Fruit fly (Drosophila melanogaster) whole organism, prepupa: ENCODE measurements around the gene Tep2.

Experiments
- CG10631 ChIP-seq: fragments of 200-800 bp; sonication (Bioruptor generic); optimal IDR thresholded peaks from 2 replicates; lab custom pipeline; 2016; ENCODE audit warnings: missing biosample characterization, missing genetic modification characterization
- CG10669 ChIP-seq: fragments of 200-800 bp; sonication (Bioruptor generic); optimal IDR thresholded peaks from 3 replicates; lab custom pipeline; 2018; ENCODE audit warnings: missing biosample characterization, mild to moderate bottlenecking, missing genetic modification characterization, moderate library complexity
- CG11294 ChIP-seq: fragments of 200-800 bp; sonication (Bioruptor generic); IDR thresholded peaks from 2 replicates; pipeline ENCODE4 v1.3.6; 2022; ENCODE audit warnings: missing biosample characterization, missing genetic modification characterization
- CG11902 ChIP-seq: fragments of 200-800 bp; sonication (Bioruptor generic); optimal IDR thresholded peaks from 3 replicates; lab custom pipeline; 2016; ENCODE audit warnings: missing biosample characterization, missing genetic modification characterization
- CG15336 ChIP-seq: fragments of 200-800 bp; sonication (Bioruptor generic); IDR thresholded peaks from 2 replicates; pipeline ENCODE4 v1.3.6; 2022; ENCODE audit warnings: missing biosample characterization, missing genetic modification characterization
- CG1621 ChIP-seq: fragments of 200-800 bp; sonication (Bioruptor generic); optimal IDR thresholded peaks from 3 replicates; lab custom pipeline; 2018; ENCODE audit warnings: missing biosample characterization, mild to moderate bottlenecking, missing genetic modification characterization
- CG16779 ChIP-seq: fragments of 200-800 bp; sonication (Bioruptor generic); optimal IDR thresholded peaks from 3 replicates; lab custom pipeline; 2017; ENCODE audit warnings: missing biosample characterization, mild to moderate bottlenecking, missing genetic modification characterization
- CG31627 ChIP-seq: fragments of 200-800 bp; sonication (Bioruptor generic); optimal IDR thresholded peaks from 3 replicates; lab custom pipeline; 2016; ENCODE audit warnings: missing biosample characterization, missing genetic modification characterization
- CG34406 ChIP-seq: fragments of 200-800 bp; sonication (Bioruptor generic); optimal IDR thresholded peaks from 3 replicates; lab custom pipeline; 2016; ENCODE audit warnings: missing biosample characterization, missing genetic modification characterization
- CG3919 ChIP-seq: fragments of 200-800 bp; sonication (Bioruptor generic); optimal IDR thresholded peaks from 3 replicates; lab custom pipeline; 2016; ENCODE audit warnings: missing biosample characterization, missing genetic modification characterization
- CG6276 ChIP-seq: fragments of 200-800 bp; sonication (Bioruptor generic); optimal IDR thresholded peaks from 2 replicates; lab custom pipeline; 2017; ENCODE audit warnings: missing biosample characterization, mild to moderate bottlenecking, missing genetic modification characterization
- CG6808 ChIP-seq: fragments of 200-800 bp; sonication (Bioruptor generic); optimal IDR thresholded peaks from 3 replicates; lab custom pipeline; 2017; ENCODE audit warnings: missing biosample characterization, missing genetic modification characterization, mild to moderate bottlenecking, moderate library complexity, missing genetic modification reagents
- CG7368 ChIP-seq: fragments of 200-800 bp; sonication (Bioruptor generic); optimal IDR thresholded peaks from 3 replicates; lab custom pipeline; 2016; ENCODE audit warnings: missing biosample characterization, missing genetic modification characterization
- CG8119 ChIP-seq: fragments of 200-800 bp; sonication (Bioruptor generic); IDR thresholded peaks from 3 replicates; pipeline ENCODE4 v1.3.6; 2022; ENCODE audit warnings: missing biosample characterization, missing genetic modification characterization
- CG8319 ChIP-seq: fragments of 200-800 bp; sonication (Bioruptor generic); optimal IDR thresholded peaks from 3 replicates; lab custom pipeline; 2016; ENCODE audit warnings: missing biosample characterization, missing genetic modification characterization
- Eip75B ChIP-seq: fragments of 200-800 bp; sonication (Bioruptor generic); optimal IDR thresholded peaks from 3 replicates; lab custom pipeline; 2016; ENCODE audit warnings: missing biosample characterization, missing genetic modification characterization
- Eip78C ChIP-seq: fragments of 200-800 bp; sonication (Bioruptor generic); peaks from one replicate; lab custom pipeline; 2016; ENCODE audit warnings: missing biosample characterization, missing genetic modification characterization
- Eip93F ChIP-seq: fragments of 200-800 bp; sonication (Bioruptor generic); optimal IDR thresholded peaks from 2 replicates; lab custom pipeline; 2016; ENCODE audit warnings: missing biosample characterization, mild to moderate bottlenecking, missing genetic modification characterization
- Ets21C ChIP-seq: fragments of 200-800 bp; sonication (Bioruptor generic); optimal IDR thresholded peaks from 3 replicates; lab custom pipeline; 2016; ENCODE audit warnings: missing biosample characterization, missing genetic modification characterization
- Ets96B ChIP-seq: fragments of 200-800 bp; optimal IDR thresholded peaks from 2 replicates; lab custom pipeline; 2019; ENCODE audit warnings: missing biosample characterization, mild to moderate bottlenecking, missing genetic modification characterization, moderate library complexity
- Gug ChIP-seq: fragments of 200-800 bp; sonication (Bioruptor generic); IDR thresholded peaks from 2 replicates; pipeline ENCODE4 v1.3.6; 2022; ENCODE audit warnings: missing biosample characterization, missing genetic modification characterization
- Hr39 ChIP-seq: fragments of 200-800 bp; sonication (Bioruptor generic); optimal IDR thresholded peaks from 2 replicates; lab custom pipeline; 2016; ENCODE audit warnings: missing biosample characterization, missing genetic modification characterization
- Hr4 ChIP-seq: fragments of 200-800 bp; sonication (Bioruptor generic); optimal IDR thresholded peaks from 3 replicates; lab custom pipeline; 2016; ENCODE audit warnings: missing biosample characterization, missing genetic modification characterization
- Lpt ChIP-seq: fragments of 200-800 bp; sonication (Bioruptor generic); optimal IDR thresholded peaks from 3 replicates; lab custom pipeline; 2016; ENCODE audit warnings: missing biosample characterization, missing genetic modification characterization
- Met ChIP-seq: fragments of 200-800 bp; sonication (Bioruptor generic); optimal IDR thresholded peaks from 3 replicates; lab custom pipeline; 2016; ENCODE audit warnings: missing biosample characterization, missing genetic modification characterization
- OdsH ChIP-seq: fragments of 200-800 bp; sonication (Bioruptor generic); optimal IDR thresholded peaks from 3 replicates; lab custom pipeline; 2016; ENCODE audit warnings: missing biosample characterization, missing genetic modification characterization
- Smox ChIP-seq: fragments of 200-800 bp; sonication (Bioruptor generic); optimal IDR thresholded peaks from 3 replicates; lab custom pipeline; 2016; ENCODE audit warnings: missing biosample characterization, missing genetic modification characterization
- Sox14 ChIP-seq: fragments of 200-800 bp; sonication (Bioruptor generic); optimal IDR thresholded peaks from 3 replicates; lab custom pipeline; 2016; ENCODE audit warnings: missing biosample characterization, missing genetic modification characterization
- Sox15 ChIP-seq: fragments of 200-800 bp; sonication (Bioruptor generic); optimal IDR thresholded peaks from 3 replicates; lab custom pipeline; 2016; ENCODE audit warnings: missing biosample characterization, missing genetic modification characterization
- achi ChIP-seq: fragments of 200-800 bp; sonication (Bioruptor generic); optimal IDR thresholded peaks from 3 replicates; lab custom pipeline; 2016; ENCODE audit warnings: missing biosample characterization, missing genetic modification characterization
- dsx ChIP-seq: fragments of 200-800 bp; optimal IDR thresholded peaks from 3 replicates; lab custom pipeline; 2019; ENCODE audit warnings: missing biosample characterization, mild to moderate bottlenecking, missing genetic modification characterization, moderate library complexity; ENCODE audit not compliant: poor library complexity, severe bottlenecking
- eg ChIP-seq: fragments of 200-800 bp; sonication (Bioruptor generic); IDR thresholded peaks from 3 replicates; pipeline ENCODE4 v1.3.6; 2022; ENCODE audit warnings: missing biosample characterization, missing genetic modification characterization
- fkh ChIP-seq: fragments of 200-800 bp; sonication (Bioruptor generic); optimal IDR thresholded peaks from 3 replicates; lab custom pipeline; 2017; ENCODE audit warnings: missing biosample characterization, mild to moderate bottlenecking, missing genetic modification characterization, moderate library complexity
- net ChIP-seq: fragments of 200-800 bp; sonication (Bioruptor generic); optimal IDR thresholded peaks from 3 replicates; lab custom pipeline; 2016; ENCODE audit warnings: missing biosample characterization, missing genetic modification characterization
- ss ChIP-seq, 2 experiments: fragments of 200-800 bp; sonication (Bioruptor generic); optimal IDR thresholded peaks; 2 replicates in 1 of 2; 3 replicates in 1 of 2; lab custom pipeline; 2017 to 2018; ENCODE audit warnings: mild to moderate bottlenecking in 2 of 2, missing biosample characterization in 2 of 2, missing genetic modification characterization in 2 of 2, moderate library complexity in 1 of 2
- svp ChIP-seq: fragments of 200-800 bp; sonication (Bioruptor generic); peaks from one replicate; lab custom pipeline; 2016; ENCODE audit warnings: missing biosample characterization, missing genetic modification characterization
- vri ChIP-seq: fragments of 200-800 bp; sonication (Bioruptor generic); optimal IDR thresholded peaks from 3 replicates; lab custom pipeline; 2016; ENCODE audit warnings: missing biosample characterization, mild to moderate bottlenecking, missing genetic modification characterization

Gene Tep2

DNA sequence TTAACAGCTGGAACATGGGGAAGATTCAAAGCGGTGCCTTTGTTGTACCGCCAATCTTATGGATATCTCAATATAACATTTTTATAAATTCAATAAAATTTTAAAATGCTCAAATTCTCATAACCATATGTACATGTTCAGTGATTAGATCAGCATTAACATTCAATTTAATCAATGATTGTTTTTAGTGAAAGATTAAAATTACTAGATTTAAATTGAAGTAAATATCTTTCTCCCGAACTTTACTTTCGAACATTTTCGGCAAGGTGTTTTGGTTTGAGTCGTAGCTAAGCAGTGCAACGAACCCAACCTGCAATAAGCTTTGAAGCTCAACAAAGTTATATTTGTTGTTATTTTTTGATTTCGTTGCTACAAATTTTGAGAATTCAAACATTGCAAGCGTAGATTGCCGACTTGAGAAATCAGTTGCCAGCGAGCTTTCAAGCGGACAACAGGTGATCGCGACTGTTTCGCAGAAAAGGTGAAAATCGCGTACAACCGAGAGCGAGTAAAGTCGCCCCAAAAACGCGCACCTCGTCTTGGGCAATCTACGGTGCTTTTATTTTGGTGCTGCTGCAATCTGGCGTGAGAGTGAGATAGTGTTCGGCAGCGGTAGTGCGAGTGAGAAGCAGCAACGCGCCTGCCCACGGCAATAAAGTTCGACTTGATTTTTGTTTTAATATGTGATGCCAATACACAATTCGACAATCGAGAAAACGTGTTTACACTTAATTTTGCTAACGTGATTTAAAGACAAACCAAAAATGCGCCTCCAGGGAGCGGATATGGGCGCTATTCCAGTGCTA lies 1.2 kb upstream of the Tep2 start, which contains the start of gene Tep3 (continued):
- TF ChIP-seq CG34406 (GFP tag; lab: Kevin White, UChicago) (peak; percentile 46), OdsH (peak; percentile 16), CG11902 (GFP tag; lab: Kevin White, UChicago) (peak; percentile 16), Eip75B (GFP tag; lab: Kevin White, UChicago) (peak; percentile 34), Hr4 (GFP tag; lab: Kevin White, UChicago) (peak; percentile 41), net (GFP tag; lab: Kevin White, UChicago) (no peak), CG6808 (GFP tag; lab: Kevin White, UChicago) (peak; percentile 26), CG1621 (no peak), Sox15 (GFP tag; lab: Kevin White, UChicago) (no peak), Met (GFP tag; lab: Kevin White, UChicago) (peak; percentile 41), CG3919 (GFP tag; lab: Kevin White, UChicago) (peak; percentile 65), CG10631 (GFP tag; lab: Kevin White, UChicago) (peak; percentile 53), fkh (no peak), achi (GFP tag; lab: Kevin White, UChicago) (peak; percentile 5), vri (no peak), Eip93F (no peak), Eip78C (peak; percentile 85), CG6276 (GFP tag; lab: Kevin White, UChicago) (peak; percentile 34), Sox14 (GFP tag; lab: Kevin White, UChicago) (peak; percentile 66), CG8119 (GFP tag; lab: Robert Waterston, UW) (no peak), Hr39 (GFP tag; lab: Kevin White, UChicago) (peak; percentile 48), CG7368 (GFP tag; lab: Kevin White, UChicago) (no peak), CG15336 (GFP tag; lab: Robert Waterston, UW) (peak; percentile 35; the same call in 1 of the 2 replicates), eg (GFP tag; lab: Robert Waterston, UW) (peak; percentile 55), Ets21C (GFP tag; lab: Kevin White, UChicago) (peak; percentile 46), CG8319 (GFP tag; lab: Kevin White, UChicago) (no peak), Smox (GFP tag; lab: Kevin White, UChicago) (peak; percentile 53), Gug (GFP tag; lab: Robert Waterston, UW) (no peak), Ets96B (tag; lab: Kevin White, UChicago) (peak; percentile 38), dsx (GFP tag; lab: Kevin White, UChicago) (peak; percentile 75), Lpt (GFP tag; lab: Kevin White, UChicago) (peak; percentile 26), CG16779 (no peak)

DNA sequence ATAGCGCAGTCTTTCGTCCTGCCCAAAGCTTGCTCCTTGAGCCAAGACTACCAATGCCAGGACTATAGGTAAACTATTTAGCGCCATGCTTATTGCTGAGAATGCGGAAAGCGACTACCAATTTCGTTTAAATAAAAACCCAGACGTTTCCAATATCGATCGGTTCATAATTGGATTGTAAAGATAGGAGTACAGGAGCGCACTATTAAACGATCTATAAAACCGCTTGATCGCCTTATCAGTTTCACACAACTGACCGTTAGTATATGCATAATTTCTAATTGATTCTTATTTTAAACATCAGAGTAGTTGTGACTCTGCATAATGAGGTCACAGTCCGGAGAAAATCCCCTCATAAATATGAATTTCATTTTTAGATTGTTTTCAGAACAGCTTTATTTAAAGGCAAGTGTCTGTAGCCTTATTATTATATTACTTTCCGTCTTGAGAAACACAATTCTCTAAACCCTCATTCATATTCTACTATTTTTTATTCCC lies 8.8 kb downstream of the Tep2 start, which contains the start of the genes CG7025 and CG43235:
CG7025 (minus strand) TSS at position 101 of the 498 bp plus-strand sequence.
CG43235 (plus strand) TSS at position 448 of the 498 bp plus-strand sequence.
- TF ChIP-seq Smox (GFP tag; lab: Kevin White, UChicago) (no peak), CG31627 (no peak), ss (GFP tag; optimal IDR thresholded peaks at IDR 0.05; lab: Kevin White, UChicago) (no peak), CG11294 (GFP tag; lab: Robert Waterston, UW) (no peak), OdsH (no peak), Gug (GFP tag; lab: Robert Waterston, UW) (no peak), svp (peak; percentile 43)

DNA sequence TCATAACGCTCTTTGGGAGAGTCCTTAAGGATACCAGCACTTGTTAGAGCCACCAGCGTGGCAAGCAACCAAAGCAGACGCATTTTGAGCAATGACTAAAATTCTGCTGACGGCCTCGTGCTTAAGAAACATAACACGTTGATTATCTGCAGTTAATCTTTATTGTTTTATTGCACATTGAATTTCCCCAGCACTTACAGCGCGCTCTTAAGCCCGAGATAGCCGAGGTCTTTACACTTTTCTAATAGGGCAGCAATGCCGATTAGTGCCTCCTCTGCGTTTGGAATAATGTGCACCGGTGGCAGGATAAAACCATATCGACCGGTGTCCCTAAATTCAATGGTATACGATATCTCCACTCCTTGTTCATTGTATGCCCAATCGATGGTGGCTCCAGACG lies 10.4 kb downstream of the Tep2 start, which contains the start of gene CG18585:
CG18585 (minus strand) TSS at position 101 of the 400 bp plus-strand sequence.
- no peak for TF ChIP-seq CG10669
- TF ChIP-seq, all 60 proteins: peak for 0
